Fruit fly (Drosophila melanogaster): Measurements from ENCODE around the gene para.

Gene para

DNA sequence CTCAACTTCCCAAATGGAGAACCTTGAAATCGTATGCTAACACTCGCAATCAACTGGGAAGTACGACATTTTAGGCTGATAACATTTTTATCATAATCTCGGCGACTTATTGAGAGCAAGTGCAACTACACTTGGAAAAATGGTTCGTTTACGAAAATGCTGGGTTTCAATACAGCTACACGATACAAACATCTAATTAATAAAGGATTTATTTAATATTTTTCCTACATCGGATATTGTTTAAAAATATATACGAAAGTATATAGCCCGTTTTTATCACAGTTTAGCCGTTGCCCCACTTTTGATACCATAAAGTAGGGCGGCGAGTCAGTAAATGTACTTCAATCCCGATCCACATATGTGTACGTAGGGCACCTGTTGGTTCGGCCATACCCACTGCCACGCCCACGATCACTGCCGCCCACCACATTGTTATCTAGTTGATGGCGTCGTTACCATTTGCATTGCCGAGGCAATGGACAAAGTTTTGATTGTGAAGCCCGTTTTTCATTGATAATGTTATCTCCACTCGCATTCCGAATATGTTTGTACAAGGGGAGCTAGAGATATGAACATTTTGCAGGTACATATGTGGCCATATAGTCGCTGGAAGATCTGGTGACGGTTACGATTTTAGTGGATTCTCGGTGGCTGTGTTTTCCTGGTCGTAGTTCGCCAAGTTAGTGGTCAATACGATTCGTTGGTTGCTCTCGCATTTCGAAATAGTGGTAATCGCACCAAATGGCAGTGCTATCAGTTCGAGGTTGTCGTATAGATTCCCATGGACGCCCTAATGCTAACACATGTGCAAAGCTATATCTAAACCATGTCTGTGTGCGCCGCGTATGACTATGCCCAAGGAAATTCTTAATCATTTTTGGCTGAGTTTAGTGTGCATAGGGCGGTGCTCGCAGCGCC is 118.2 kb downstream of the para start, which contains the start of gene Traf-like (continued):
- TF ChIP-seq CG8281 (tag; optimal IDR thresholded peaks at IDR 0.05) (no peak), Doc2 (GFP tag; IDR thresholded peaks at IDR 0.05) (no peak), Gsc (GFP tag; IDR thresholded peaks at IDR 0.05) (no peak), ash1 (GFP tag; optimal IDR thresholded peaks at IDR 0.05) (no peak)

DNA sequence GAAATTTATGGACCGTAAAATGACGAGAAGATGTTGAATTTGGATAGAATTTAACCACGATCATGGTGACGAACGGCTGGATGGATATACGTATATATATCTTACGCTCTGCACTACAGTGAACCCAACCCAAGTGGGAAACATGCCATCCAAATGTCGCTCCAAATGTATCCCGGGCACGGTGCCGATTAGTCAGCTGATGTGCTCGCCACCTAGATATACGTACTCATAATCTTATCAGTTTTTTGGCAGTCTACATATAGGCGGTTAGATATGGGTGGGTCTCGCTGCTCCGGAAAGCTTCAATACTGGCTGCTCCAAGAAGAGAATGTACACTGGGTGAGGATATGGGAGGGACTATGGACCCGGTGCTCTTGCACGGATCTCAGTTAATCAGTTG is 126.8 kb downstream of the para start:
- TF ChIP-seq Hsf (GFP tag; optimal IDR thresholded peaks at IDR 0.05) (no peak), so (GFP tag; IDR thresholded peaks at IDR 0.05) (no peak), CG18599 (GFP tag; optimal IDR thresholded peaks at IDR 0.05) (no peak), sug (tag; optimal IDR thresholded peaks at IDR 0.05) (peak; percentile 6), Gug (GFP tag; IDR thresholded peaks at IDR 0.05) (no peak), CG42726 (GFP tag; IDR thresholded peaks at IDR 0.05; ENCODE audit: partially characterized antibody) (no peak), CG7372 (GFP tag; IDR thresholded peaks at IDR 0.05) (no peak), ato (GFP tag; IDR thresholded peaks at IDR 0.05; ENCODE audit: partially characterized antibody) (no peak), CG2889 (GFP tag; IDR thresholded peaks at IDR 0.05) (no peak), fd64A (GFP tag; optimal IDR thresholded peaks at IDR 0.05) (no peak), Sry-β (GFP tag; optimal IDR thresholded peaks at IDR 0.05) (no peak), grau (tag; optimal IDR thresholded peaks at IDR 0.05) (peak; percentile 69), lab (GFP tag; optimal IDR thresholded peaks at IDR 0.05) (peak; percentile 20), Nf-YC (tag; optimal IDR thresholded peaks at IDR 0.05) (no peak), CG34376 (GFP tag; optimal IDR thresholded peaks at IDR 0.05) (peak; percentile 51), CG5245 (GFP tag; optimal IDR thresholded peaks at IDR 0.05) (no peak), HmgZ (tag; optimal IDR thresholded peaks at IDR 0.05) (no peak), ttk (GFP tag; IDR thresholded peaks at IDR 0.05) (no peak), exex (tag; optimal IDR thresholded peaks at IDR 0.05) (peak; percentile 28), CG7271 (tag; optimal IDR thresholded peaks at IDR 0.05) (no peak), CG4328 (GFP tag; optimal IDR thresholded peaks at IDR 0.05) (no peak), CG10267 (tag; optimal IDR thresholded peaks at IDR 0.05) (no peak), Bdp1 (GFP tag; optimal IDR thresholded peaks at IDR 0.05) (no peak), wdn (GFP tag; IDR thresholded peaks at IDR 0.05) (no peak), GATAe (GFP tag; conservative IDR thresholded peaks at IDR 0.05) (peak; percentile 56), sqz (GFP tag; optimal IDR thresholded peaks at IDR 0.05) (no peak), CG1832 (GFP tag; optimal IDR thresholded peaks at IDR 0.05) (no peak)

DNA sequence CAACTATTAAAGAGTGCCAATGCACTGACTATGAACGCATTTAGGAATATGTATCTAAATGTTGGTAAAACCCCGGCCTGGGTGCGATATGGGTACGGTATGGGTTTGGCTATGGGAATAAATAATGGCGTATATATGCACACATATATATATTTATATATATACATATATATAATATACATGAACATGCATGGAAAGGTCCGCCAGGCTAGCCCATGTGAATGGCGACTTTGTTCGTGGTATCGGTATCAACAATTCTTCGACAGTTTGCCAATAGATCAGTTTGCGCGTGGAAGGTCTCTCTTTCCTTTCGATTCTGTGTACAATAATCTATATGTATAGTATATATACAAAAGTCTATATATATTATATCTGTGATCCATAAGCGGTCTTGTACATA is 127.7 kb downstream of the para start, which contains the start of gene CG4301:
TSS of gene CG4301 (plus strand) at position 301 of the 400 bp plus-strand sequence.
- no peak for TF ChIP-seq ranshi (GFP tag; IDR thresholded peaks at IDR 0.05)
- no peak for TF ChIP-seq CHES-1-like (GFP tag; optimal IDR thresholded peaks at IDR 0.05)

Measured in whole organism, embryonic.